Fruit fly (Drosophila melanogaster) whole organism, wandering third instar larva: ENCODE results near the gene CG5727.
A peak's percentile ranks its signal among the peaks of the same experiment; 100 is the strongest.

ENCODE experiments used
- Dif ChIP-seq: fragments of 200-275, 200-300 bp; sonication (Bioruptor generic); optimal IDR thresholded peaks from 2 replicates; lab custom pipeline; 2018; ENCODE audit warnings: missing biosample characterization, missing genetic modification characterization; ENCODE audit not compliant: partially characterized antibody
- GATAd ChIP-seq: sonication (Bioruptor generic); optimal IDR thresholded peaks from 2 replicates; lab custom pipeline; 2016; ENCODE audit warnings: missing biosample characterization, missing genetic modification characterization
- HLH106 ChIP-seq: fragments of 200-800 bp; optimal IDR thresholded peaks from 3 replicates; lab custom pipeline; 2019; ENCODE audit warnings: missing biosample characterization, mild to moderate bottlenecking, missing genetic modification characterization, moderate library complexity
- Hnf4 ChIP-seq: fragments of 200-800 bp; sonication (Bioruptor generic); optimal IDR thresholded peaks from 2 replicates; lab custom pipeline; 2016; ENCODE audit warnings: missing biosample characterization, mild to moderate bottlenecking, missing genetic modification characterization
- Hr78 ChIP-seq: fragments of >200 bp; optimal IDR thresholded peaks from 2 replicates; lab custom pipeline; 2017; ENCODE audit warnings: missing biosample characterization, missing genetic modification characterization
- Hr83 ChIP-seq: fragments of 200-300 bp; sonication (Bioruptor generic); optimal IDR thresholded peaks from 2 replicates; lab custom pipeline; 2016; ENCODE audit warnings: missing biosample characterization, mild to moderate bottlenecking, missing genetic modification characterization, moderate library complexity; ENCODE audit not compliant: poor library complexity, severe bottlenecking
- Jra ChIP-seq: sonication (Bioruptor generic); optimal IDR thresholded peaks from 2 replicates; lab custom pipeline; 2016; ENCODE audit warnings: missing biosample characterization, missing genetic modification characterization
- Mio ChIP-seq: sonication (Bioruptor generic); optimal IDR thresholded peaks from 2 replicates; lab custom pipeline; 2016; ENCODE audit warnings: missing biosample characterization, missing genetic modification characterization
- Myc ChIP-seq: fragments of >200 bp; optimal IDR thresholded peaks from 2 replicates; lab custom pipeline; 2017
- N ChIP-seq: fragments of >200 bp; optimal IDR thresholded peaks from 2 replicates; lab custom pipeline; 2018; ENCODE audit warnings: missing biosample characterization, missing external identifiers, missing genetic modification characterization
- Rel ChIP-seq, 2 experiments: fragments of 200-800 bp; sonication (Bioruptor generic) in 1 of 2; optimal IDR thresholded peaks; 2 replicates in 1 of 2; 3 replicates in 1 of 2; lab custom pipeline; 2016 to 2019; ENCODE audit warnings: mild to moderate bottlenecking in 2 of 2, missing biosample characterization in 2 of 2, missing genetic modification characterization in 2 of 2, moderate library complexity in 1 of 2
- brk ChIP-seq: fragments of 200-800 bp; sonication (Bioruptor generic); optimal IDR thresholded peaks from 2 replicates; lab custom pipeline; 2016; ENCODE audit warnings: missing biosample characterization, mild to moderate bottlenecking, missing genetic modification characterization
- dmrt93B ChIP-seq: fragments of 200-800 bp; sonication (Bioruptor generic); optimal IDR thresholded peaks from 2 replicates; lab custom pipeline; 2018; ENCODE audit warnings: missing biosample characterization, mild to moderate bottlenecking, missing genetic modification characterization
- dsf ChIP-seq: sonication (Bioruptor generic); optimal IDR thresholded peaks from 2 replicates; lab custom pipeline; 2016; ENCODE audit warnings: missing biosample characterization, missing genetic modification characterization, borderline replicate concordance
- fru ChIP-seq: fragments of 200-800 bp; sonication (Bioruptor generic); optimal IDR thresholded peaks from 3 replicates; lab custom pipeline; 2016; ENCODE audit warnings: missing biosample characterization, mild to moderate bottlenecking, missing genetic modification characterization
- jim ChIP-seq: fragments of 175-275, 200-325 bp; sonication (Bioruptor generic); optimal IDR thresholded peaks from 2 replicates; lab custom pipeline; 2016; ENCODE audit warnings: missing biosample characterization, mild to moderate bottlenecking, missing genetic modification characterization
- psq ChIP-seq: fragments of 200-800 bp; sonication (Bioruptor generic); optimal IDR thresholded peaks from 3 replicates; lab custom pipeline; 2017; ENCODE audit warnings: missing biosample characterization, mild to moderate bottlenecking, missing genetic modification characterization, moderate library complexity
- sage ChIP-seq: fragments of 200-800 bp; sonication (Bioruptor generic); optimal IDR thresholded peaks from 2 replicates; lab custom pipeline; 2016; ENCODE audit warnings: missing biosample characterization, mild to moderate bottlenecking, missing genetic modification characterization
- tai ChIP-seq: sonication (Bioruptor generic); optimal IDR thresholded peaks from 2 replicates; lab custom pipeline; 2016; ENCODE audit warnings: missing biosample characterization, missing genetic modification characterization
- usp ChIP-seq: fragments of >200 bp; optimal IDR thresholded peaks from 2 replicates; lab custom pipeline; 2017; ENCODE audit warnings: missing biosample characterization, missing genetic modification characterization
- woc ChIP-seq: sonication (Bioruptor generic); optimal IDR thresholded peaks from 2 replicates; lab custom pipeline; 2016; ENCODE audit warnings: missing biosample characterization, mild to moderate bottlenecking, missing genetic modification characterization

Gene CG5727

DNA sequence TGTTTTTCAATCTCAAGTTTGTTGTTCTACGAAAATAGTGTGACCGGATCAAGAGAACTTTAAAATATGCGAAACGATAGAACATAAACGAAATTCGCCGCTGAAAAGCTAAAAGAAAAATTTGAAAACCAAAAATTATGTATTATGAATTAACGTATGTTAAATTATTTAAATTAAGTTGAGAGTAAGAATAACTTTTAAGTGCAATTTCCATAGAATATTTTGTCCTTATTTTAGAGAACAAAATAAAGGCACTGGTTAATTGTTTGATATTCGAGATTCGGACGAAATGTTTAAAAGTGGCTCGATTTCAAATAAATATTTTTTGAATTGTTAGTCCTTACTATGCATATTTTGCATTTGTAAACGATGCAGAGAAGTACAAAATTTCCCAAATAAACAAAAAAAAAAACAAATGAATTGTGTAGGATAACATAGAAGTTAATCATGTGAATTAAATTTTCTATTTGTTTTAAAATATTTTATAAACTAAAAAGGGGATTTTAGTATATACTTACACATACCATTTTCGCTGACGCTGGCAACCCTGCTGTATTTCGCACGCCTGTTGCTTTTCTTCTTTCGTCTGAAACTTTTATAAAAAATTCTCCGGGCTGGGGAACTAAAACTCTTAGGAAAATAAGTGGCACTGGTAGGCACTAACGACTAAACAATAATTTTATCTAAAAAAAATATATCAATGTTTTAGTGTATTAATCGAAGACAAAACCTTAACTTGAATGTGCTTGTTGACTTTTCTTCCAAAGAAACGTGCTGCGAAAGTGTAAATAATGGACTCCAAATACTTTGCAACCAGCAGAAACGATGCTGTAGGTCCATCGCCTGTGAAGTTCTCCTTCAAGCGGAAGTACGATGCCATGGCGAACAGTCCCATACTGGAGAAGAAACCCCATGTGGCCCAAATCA is at the start of gene CG5727, which contains the start of gene ath:
Gene CG5727, minus strand, starts transcription at position 51 of the 927 bp plus-strand sequence.
Gene ath, plus strand, starts transcription at position 513 of the 927 bp plus-strand sequence.
- TF ChIP-seq GATAd (GFP tag; lab: Kevin White, UChicago) (no peak), Hnf4 (GFP tag; lab: Kevin White, UChicago) (peak; percentile 1), woc (GFP tag; lab: Kevin White, UChicago) (peak; percentile 50), Rel (GFP tag; optimal IDR thresholded peaks at IDR 0.05; lab: Kevin White, UChicago) (no peak), Rel (tag; optimal IDR thresholded peaks at IDR 0.05; lab: Kevin White, UChicago) (peak; percentile 33), Myc (lab: Kevin White, UChicago) (no peak), psq (GFP tag; lab: Kevin White, UChicago) (peak; percentile 44), brk (GFP tag; lab: Kevin White, UChicago) (peak; percentile 1), Mio (GFP tag; lab: Kevin White, UChicago) (no peak), jim (GFP tag; lab: Kevin White, UChicago) (no peak)
- TF ChIP-seq, all 38 proteins: peak for 5

DNA sequence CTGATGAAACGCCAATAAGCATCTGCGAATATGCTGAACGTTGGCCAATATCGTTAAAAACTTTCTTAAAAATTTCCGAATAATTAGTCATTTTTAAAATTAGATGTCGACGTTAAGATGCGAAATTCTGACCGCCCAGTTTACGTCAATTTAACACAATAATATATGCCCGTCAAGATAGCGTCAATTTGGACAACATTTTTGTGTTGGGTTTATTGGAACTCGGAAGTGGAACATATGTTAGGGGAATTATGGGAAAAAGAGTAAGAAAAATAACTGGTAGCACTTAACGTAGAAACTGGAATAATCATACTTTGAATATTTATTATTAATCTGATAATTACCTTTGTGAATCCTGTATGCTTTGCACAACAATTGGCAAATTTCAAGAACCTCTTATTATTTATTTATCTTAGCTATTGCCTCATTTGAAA is 45.3 kb upstream of the CG5727 start, which contains the start of gene CG5676:
Gene CG5676, minus strand, starts transcription at position 167 of the 434 bp plus-strand sequence.
- TF ChIP-seq dsf (GFP tag; lab: Kevin White, UChicago), result no peak
- TF ChIP-seq woc (GFP tag; lab: Kevin White, UChicago), result peak; percentile 41
- TF ChIP-seq fru (GFP tag; lab: Kevin White, UChicago), result no peak
- no peak for TF ChIP-seq Hr78
- TF ChIP-seq sage (GFP tag; lab: Kevin White, UChicago), result peak; percentile 40
- TF ChIP-seq Mio (GFP tag; lab: Kevin White, UChicago), result no peak
- no peak for TF ChIP-seq HLH106
- TF ChIP-seq Dif (GFP tag; lab: Kevin White, UChicago), result no peak
- TF ChIP-seq tai (GFP tag; lab: Kevin White, UChicago), result no peak
- TF ChIP-seq dmrt93B (GFP tag; lab: Kevin White, UChicago), result no peak
- TF ChIP-seq N, result no peak
- TF ChIP-seq jim (GFP tag; lab: Kevin White, UChicago), result no peak

DNA sequence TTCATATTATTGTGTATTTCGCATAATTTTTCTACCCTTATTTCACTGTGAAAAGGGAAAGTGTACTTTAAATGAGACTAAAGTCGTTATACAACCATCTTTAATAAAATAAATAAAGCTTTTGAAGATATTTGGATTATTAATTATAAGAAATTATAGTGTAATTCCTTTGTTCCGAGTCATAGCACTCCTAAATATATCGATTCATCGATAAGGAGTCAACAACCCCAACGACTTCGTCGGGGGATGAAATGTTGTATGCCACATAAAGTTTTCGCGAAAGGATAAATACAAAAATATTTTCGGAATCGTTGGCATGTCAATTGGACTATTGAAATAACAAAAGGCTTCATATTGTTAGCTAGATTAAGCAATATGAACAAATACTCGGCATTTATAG is 41.1 kb upstream of the CG5727 start, which contains the start of gene Ror:
Gene Ror, plus strand, starts transcription at position 252 of the 400 bp plus-strand sequence.
- TF ChIP-seq woc (GFP tag; lab: Kevin White, UChicago), result no peak

DNA sequence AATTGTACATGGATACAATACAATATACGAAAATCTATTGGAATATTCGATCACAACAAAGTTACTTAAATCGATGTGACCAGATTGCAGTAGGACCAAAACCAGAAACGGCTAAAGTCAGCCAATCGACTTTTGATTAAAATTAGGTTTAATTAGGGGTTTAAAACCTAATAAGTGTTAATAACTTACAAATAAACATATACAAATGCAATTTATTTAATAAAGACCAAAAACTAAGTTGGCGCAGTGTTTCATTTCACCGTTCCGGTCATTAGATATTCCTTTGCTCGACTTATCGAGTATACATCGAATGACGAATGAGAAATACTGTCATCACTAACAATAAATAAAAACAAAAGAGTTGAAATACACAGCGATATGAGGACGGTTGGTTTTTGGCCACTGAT is 40.0 kb upstream of the CG5727 start, which contains the start of the genes bsk and CG31717:
Gene bsk, minus strand, starts transcription at position 61 of the 407 bp plus-strand sequence.
Gene CG31717, plus strand, starts transcription at position 297 of the 407 bp plus-strand sequence.
- peak; percentile 32 for TF ChIP-seq Jra (GFP tag; lab: Kevin White, UChicago)
- no peak for TF ChIP-seq usp (GFP tag; lab: Kevin White, UChicago)
- TF ChIP-seq tai (GFP tag; lab: Kevin White, UChicago), result peak; percentile 60
- peak; percentile 71 for TF ChIP-seq jim (GFP tag; lab: Kevin White, UChicago)

DNA sequence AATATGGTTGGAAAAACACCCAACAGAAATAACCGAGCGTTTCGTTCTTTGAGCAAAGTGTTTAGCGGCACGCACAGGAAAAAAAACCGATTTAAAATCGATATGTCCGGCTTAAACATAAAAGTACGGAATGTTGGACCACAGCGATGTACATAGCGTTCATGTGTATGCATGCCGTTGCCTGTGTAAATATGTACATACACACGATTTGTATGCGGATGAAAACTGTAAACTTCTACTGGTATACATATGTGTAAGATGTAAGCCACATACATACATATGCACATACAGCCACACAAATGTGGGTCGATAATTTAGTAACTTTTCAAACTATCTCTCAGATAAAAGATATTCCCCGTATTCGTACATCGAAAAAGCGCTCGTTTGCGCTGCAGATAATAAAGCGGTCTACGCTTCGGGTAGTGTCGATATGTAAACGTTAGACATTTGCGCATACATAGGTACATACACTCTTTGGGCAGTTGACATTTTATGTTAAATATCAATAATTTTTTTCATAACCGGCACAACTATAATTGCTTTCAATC is 39.2 kb upstream of the CG5727 start:
- TF ChIP-seq Rel (GFP tag; optimal IDR thresholded peaks at IDR 0.05; lab: Kevin White, UChicago) (no peak), Rel (tag; optimal IDR thresholded peaks at IDR 0.05; lab: Kevin White, UChicago) (peak; percentile 7), N (no peak)

DNA sequence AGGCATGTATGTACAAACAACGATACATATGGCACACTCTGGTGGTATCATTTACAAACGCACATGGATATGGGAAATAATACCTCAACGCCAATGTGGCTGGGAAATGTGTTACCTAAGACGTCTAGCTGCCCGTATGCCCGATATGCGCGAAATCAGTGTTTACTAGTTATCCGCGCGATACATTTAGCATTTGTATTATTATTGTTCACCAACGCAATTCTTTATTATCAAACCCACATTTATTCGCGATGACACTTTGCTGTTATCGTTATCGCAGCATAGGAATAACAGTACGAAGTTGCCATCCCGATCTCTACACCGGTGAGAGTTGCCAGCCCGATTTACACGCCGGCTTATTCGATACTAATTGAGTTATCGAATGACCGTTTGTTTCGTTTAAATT is 36.3 kb upstream of the CG5727 start, which contains the start of gene chico:
Gene chico, minus strand, starts transcription at position 294 of the 406 bp plus-strand sequence.
- TF ChIP-seq Jra (GFP tag; lab: Kevin White, UChicago) (peak; percentile 22), tai (GFP tag; lab: Kevin White, UChicago) (no peak), Myc (lab: Kevin White, UChicago) (peak; percentile 38), sage (GFP tag; lab: Kevin White, UChicago) (no peak), Rel (GFP tag; optimal IDR thresholded peaks at IDR 0.05; lab: Kevin White, UChicago) (no peak), Rel (tag; optimal IDR thresholded peaks at IDR 0.05; lab: Kevin White, UChicago) (peak; percentile 18), Hr83 (GFP tag; lab: Kevin White, UChicago) (peak; percentile 4)
